Worm (Caenorhabditis elegans): ENCODE data around the gene ulp-1.

DNA sequence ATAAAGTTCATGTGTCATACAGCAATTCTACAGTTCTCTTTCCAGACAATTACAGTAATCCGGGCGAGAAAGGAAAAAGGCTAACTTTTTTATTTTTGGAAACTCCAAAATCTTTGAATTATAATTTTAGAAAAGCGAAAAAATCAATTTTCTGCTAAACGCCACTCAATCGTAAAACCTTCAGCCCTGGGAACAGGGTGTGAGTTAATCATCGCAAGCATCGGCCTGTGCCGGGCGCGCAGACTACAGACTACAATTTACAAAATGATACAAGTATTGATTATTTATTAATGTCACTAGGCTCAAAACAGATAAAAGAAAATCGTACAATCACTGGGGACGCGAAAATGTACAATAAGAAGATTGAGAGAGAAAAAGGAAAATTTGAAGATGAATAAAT, 38.9 kb downstream of the ulp-1 start:
- TF ChIP-seq him-1 (tag; optimal IDR thresholded peaks at IDR 0.05) (no peak), dao-5 (tag; optimal IDR thresholded peaks at IDR 0.05) (no peak)

Measured in whole organism, L4/young adult.